Fruit fly (Drosophila melanogaster) whole organism, embryonic: Measurements from ENCODE around the gene CG42592.

Experiments used
- Aef1 ChIP-seq: fragments of 200-800 bp; sonication (Bioruptor generic); IDR thresholded peaks from 3 replicates; pipeline ENCODE4 v1.3.6; 2022; ENCODE audit warnings: missing biosample characterization, missing genetic modification characterization
- CG10543 ChIP-seq: fragments of 200-800 bp; sonication (Bioruptor generic); optimal IDR thresholded peaks from 3 replicates; lab custom pipeline; 2017; ENCODE audit warnings: missing biosample characterization, mild to moderate bottlenecking, missing genetic modification characterization, moderate library complexity
- CG11093 ChIP-seq: fragments of 200-800 bp; sonication (Bioruptor generic); IDR thresholded peaks from 3 replicates; pipeline ENCODE4 v1.3.6; 2022; ENCODE audit warnings: missing biosample characterization, missing genetic modification characterization
- CG11723 ChIP-seq: fragments of 200-800 bp; sonication (Bioruptor generic); optimal IDR thresholded peaks from 2 replicates; lab custom pipeline; 2017; ENCODE audit warnings: missing biosample characterization, mild to moderate bottlenecking, missing genetic modification characterization
- CG13894 ChIP-seq: fragments of 200-800 bp; sonication (Bioruptor generic); optimal IDR thresholded peaks from 3 replicates; lab custom pipeline; 2018; ENCODE audit warnings: missing biosample characterization, mild to moderate bottlenecking, missing genetic modification characterization, moderate library complexity
- CG14667 ChIP-seq: fragments of 200-800 bp; sonication (Bioruptor generic); IDR thresholded peaks from 2 replicates; pipeline ENCODE4 v1.3.6; 2022; ENCODE audit warnings: missing biosample characterization, missing genetic modification characterization
- CG15696 ChIP-seq: fragments of 200-800 bp; sonication (Bioruptor generic); optimal IDR thresholded peaks from 2 replicates; lab custom pipeline; 2019; ENCODE audit warnings: missing biosample characterization, mild to moderate bottlenecking, missing genetic modification characterization, moderate library complexity
- CG17568 ChIP-seq: fragments of 200-800 bp; sonication (Bioruptor generic); optimal IDR thresholded peaks from 2 replicates; lab custom pipeline; 2018; ENCODE audit warnings: missing biosample characterization, mild to moderate bottlenecking, missing genetic modification characterization, moderate library complexity
- CG18262 ChIP-seq: fragments of 200-800 bp; optimal IDR thresholded peaks from 3 replicates; lab custom pipeline; 2019; ENCODE audit warnings: missing biosample characterization, mild to moderate bottlenecking, missing genetic modification characterization, moderate library complexity
- CG30403 ChIP-seq: fragments of 200-800 bp; sonication (Bioruptor generic); optimal IDR thresholded peaks from 3 replicates; lab custom pipeline; 2016; ENCODE audit warnings: missing biosample characterization, missing genetic modification characterization
- CG3281 ChIP-seq: fragments of 200-800 bp; sonication (Bioruptor generic); optimal IDR thresholded peaks from 3 replicates; lab custom pipeline; 2017; ENCODE audit warnings: missing biosample characterization, mild to moderate bottlenecking, missing genetic modification characterization
- CG42726 ChIP-seq: fragments of 200-800 bp; sonication (Bioruptor generic); IDR thresholded peaks from 2 replicates; pipeline ENCODE4 v1.3.6; 2022; ENCODE audit warnings: missing biosample characterization, missing genetic modification characterization; ENCODE audit not compliant: partially characterized antibody
- CG4404 ChIP-seq: fragments of 200-800 bp; sonication (Bioruptor generic); IDR thresholded peaks from 2 replicates; pipeline ENCODE4 v1.3.6; 2022; ENCODE audit warnings: missing biosample characterization, missing genetic modification characterization
- CG5180 ChIP-seq: fragments of 200-800 bp; sonication (Bioruptor generic); optimal IDR thresholded peaks from 3 replicates; lab custom pipeline; 2017; ENCODE audit warnings: missing biosample characterization, missing genetic modification characterization, mild to moderate bottlenecking, moderate library complexity, missing genetic modification reagents
- CG8281 ChIP-seq: fragments of 200-800 bp; sonication (Bioruptor generic); optimal IDR thresholded peaks from 2 replicates; lab custom pipeline; 2018; ENCODE audit warnings: missing biosample characterization, mild to moderate bottlenecking, missing genetic modification characterization, moderate library complexity
- CG8290 ChIP-seq, 3 experiments: fragments of 200-800 bp; sonication (Bioruptor generic); optimal IDR thresholded peaks; 2 replicates each; lab custom pipeline; 2016 to 2019; ENCODE audit warnings: missing biosample characterization in 3 of 3, missing genetic modification characterization in 3 of 3, mild to moderate bottlenecking in 2 of 3, moderate library complexity in 1 of 3
- CG8924 ChIP-seq: fragments of 200-800 bp; optimal IDR thresholded peaks from 3 replicates; lab custom pipeline; 2019; ENCODE audit warnings: missing biosample characterization, mild to moderate bottlenecking, missing genetic modification characterization, moderate library complexity
- CG9437 ChIP-seq: fragments of 200-800 bp; sonication (Bioruptor generic); optimal IDR thresholded peaks from 2 replicates; lab custom pipeline; 2018; ENCODE audit warnings: missing biosample characterization, mild to moderate bottlenecking, missing genetic modification characterization
- CTCF ChIP-seq: fragments of 200-800 bp; sonication (Bioruptor generic); optimal IDR thresholded peaks from 2 replicates; lab custom pipeline; 2017; ENCODE audit warnings: missing biosample characterization, mild to moderate bottlenecking, missing genetic modification characterization, moderate library complexity
- Dll ChIP-seq: fragments of 200-800 bp; sonication (Bioruptor generic); IDR thresholded peaks from 4 replicates; pipeline ENCODE4 v1.3.6; 2022; ENCODE audit warnings: missing biosample characterization, missing genetic modification characterization; ENCODE audit not compliant: partially characterized antibody
- Gug ChIP-seq: fragments of 200-800 bp; sonication (Bioruptor generic); IDR thresholded peaks from 4 replicates; pipeline ENCODE4 v1.3.6; 2022; ENCODE audit warnings: missing biosample characterization, missing genetic modification characterization
- Hr3 ChIP-seq: fragments of 200-800 bp; sonication (Bioruptor generic); optimal IDR thresholded peaks from 3 replicates; lab custom pipeline; 2016; ENCODE audit warnings: missing biosample characterization, missing genetic modification characterization
- Lpt ChIP-seq: fragments of >200 bp; optimal IDR thresholded peaks from 2 replicates; lab custom pipeline; 2018; ENCODE audit warnings: missing biosample characterization, missing genetic modification characterization
- NFAT ChIP-seq: fragments of 200-800 bp; sonication (Bioruptor generic); IDR thresholded peaks from 2 replicates; pipeline ENCODE4 v1.3.6; 2022; ENCODE audit warnings: missing biosample characterization, missing genetic modification characterization
- Poxn ChIP-seq: fragments of 200-800 bp; sonication (Bioruptor generic); IDR thresholded peaks from 2 replicates; pipeline ENCODE4 v1.3.6; 2022; ENCODE audit warnings: missing biosample characterization, missing genetic modification characterization
- bowl ChIP-seq: fragments of 200-800 bp; sonication (Bioruptor generic); IDR thresholded peaks from 2 replicates; pipeline ENCODE4 v1.3.6; 2022; ENCODE audit warnings: missing biosample characterization, missing genetic modification characterization
- cg ChIP-seq: fragments of 200-800 bp; sonication (Bioruptor generic); optimal IDR thresholded peaks from 3 replicates; lab custom pipeline; 2019; ENCODE audit warnings: missing biosample characterization, mild to moderate bottlenecking, missing genetic modification characterization, moderate library complexity
- ci ChIP-seq: fragments of 200-800 bp; sonication (Bioruptor generic); IDR thresholded peaks from 3 replicates; pipeline ENCODE4 v1.3.6; 2022; ENCODE audit warnings: missing biosample characterization, missing genetic modification characterization
- da ChIP-seq: fragments of 200-800 bp; sonication (Bioruptor generic); optimal IDR thresholded peaks from 2 replicates; lab custom pipeline; 2016; ENCODE audit warnings: missing biosample characterization, missing genetic modification characterization
- dati ChIP-seq: fragments of 200-800 bp; sonication (Bioruptor generic); IDR thresholded peaks from 2 replicates; pipeline ENCODE4 v1.3.6; 2022; ENCODE audit warnings: missing biosample characterization, missing genetic modification characterization
- fd102C ChIP-seq: fragments of 200-800 bp; sonication (Bioruptor generic); optimal IDR thresholded peaks from 2 replicates; lab custom pipeline; 2018; ENCODE audit warnings: missing biosample characterization, mild to moderate bottlenecking, missing genetic modification characterization, moderate library complexity
- fd64A ChIP-seq: fragments of 200-800 bp; sonication (Bioruptor generic); optimal IDR thresholded peaks from 3 replicates; lab custom pipeline; 2018; ENCODE audit warnings: missing biosample characterization, mild to moderate bottlenecking, missing genetic modification characterization
- fu2 ChIP-seq: fragments of 200-800 bp; sonication (Bioruptor generic); optimal IDR thresholded peaks from 2 replicates; lab custom pipeline; 2016; ENCODE audit warnings: missing biosample characterization, missing genetic modification characterization
- gce ChIP-seq: fragments of 200-800 bp; sonication (Bioruptor generic); IDR thresholded peaks from 3 replicates; pipeline ENCODE4 v1.3.6; 2022; ENCODE audit warnings: missing biosample characterization, missing genetic modification characterization
- gfzf ChIP-seq: fragments of 200-800 bp; sonication (Bioruptor generic); optimal IDR thresholded peaks from 2 replicates; lab custom pipeline; 2016; ENCODE audit warnings: missing biosample characterization, mild to moderate bottlenecking, missing genetic modification characterization, moderate library complexity
- her ChIP-seq: fragments of 200-800 bp; sonication (Bioruptor generic); optimal IDR thresholded peaks from 2 replicates; lab custom pipeline; 2016; ENCODE audit warnings: missing biosample characterization, missing genetic modification characterization
- kah ChIP-seq: fragments of 200-800 bp; sonication (Bioruptor generic); optimal IDR thresholded peaks from 2 replicates; lab custom pipeline; 2018; ENCODE audit warnings: missing biosample characterization, mild to moderate bottlenecking, missing genetic modification characterization
- lmd ChIP-seq: fragments of 200-800 bp; sonication (Bioruptor generic); IDR thresholded peaks from 2 replicates; pipeline ENCODE4 v1.3.6; 2022; ENCODE audit warnings: missing biosample characterization, missing genetic modification characterization
- nerfin-1 ChIP-seq: fragments of 200-800 bp; sonication (Bioruptor generic); optimal IDR thresholded peaks from 3 replicates; lab custom pipeline; 2019; ENCODE audit warnings: missing biosample characterization, mild to moderate bottlenecking, missing genetic modification characterization, moderate library complexity
- oc ChIP-seq: fragments of 200-800 bp; sonication (Bioruptor generic); optimal IDR thresholded peaks from 2 replicates; lab custom pipeline; 2018; ENCODE audit warnings: missing biosample characterization, mild to moderate bottlenecking, missing genetic modification characterization, moderate library complexity
- pan ChIP-seq, 4 experiments: fragments of >200 bp in 3 of 4; fragments of 200-800 bp in 1 of 4; sonication (Bioruptor generic) in 1 of 4; optimal IDR thresholded peaks in 3 of 4; IDR thresholded peaks in 1 of 4; 2 replicates each; pipeline versions ENCODE4 v1.3.6 to Lab custom; 2017 to 2022; ENCODE audit warnings: missing biosample characterization in 2 of 4, missing genetic modification characterization in 2 of 4, mixed read lengths in 1 of 4
- peb ChIP-seq: fragments of 200-800 bp; sonication (Bioruptor generic); IDR thresholded peaks from 2 replicates; pipeline ENCODE4 v1.3.6; 2022; ENCODE audit warnings: missing biosample characterization, missing genetic modification characterization
- phol ChIP-seq: fragments of 200-800 bp; sonication (Bioruptor generic); optimal IDR thresholded peaks from 3 replicates; lab custom pipeline; 2018; ENCODE audit warnings: missing biosample characterization, mild to moderate bottlenecking, missing genetic modification characterization, moderate library complexity
- psq ChIP-seq: fragments of 200-800 bp; sonication (Bioruptor generic); optimal IDR thresholded peaks from 2 replicates; lab custom pipeline; 2017; ENCODE audit warnings: missing biosample characterization, missing genetic modification characterization
- ranshi ChIP-seq: fragments of 200-800 bp; sonication (Bioruptor generic); IDR thresholded peaks from 2 replicates; pipeline ENCODE4 v1.3.6; 2022; ENCODE audit warnings: missing biosample characterization, missing genetic modification characterization
- repo ChIP-seq: fragments of 200-800 bp; sonication (Bioruptor generic); optimal IDR thresholded peaks from 2 replicates; lab custom pipeline; 2016; ENCODE audit warnings: missing biosample characterization, missing genetic modification characterization
- stc ChIP-seq: fragments of 200-800 bp; sonication (Bioruptor generic); IDR thresholded peaks from 2 replicates; pipeline ENCODE4 v1.3.6; 2022; ENCODE audit warnings: missing biosample characterization, missing genetic modification characterization
- tio ChIP-seq: fragments of 200-800 bp; sonication (Bioruptor generic); optimal IDR thresholded peaks from 2 replicates; lab custom pipeline; 2017; ENCODE audit warnings: missing biosample characterization, missing genetic modification characterization, inconsistent platforms
- vvl ChIP-seq: fragments of 200-800 bp; sonication (Bioruptor generic); IDR thresholded peaks from 2 replicates; pipeline ENCODE4 v1.3.6; 2022; ENCODE audit warnings: missing biosample characterization, missing genetic modification characterization
- wek ChIP-seq: fragments of 200-800 bp; sonication (Bioruptor generic); optimal IDR thresholded peaks from 3 replicates; lab custom pipeline; 2018; ENCODE audit warnings: missing biosample characterization, mild to moderate bottlenecking, missing genetic modification characterization, moderate library complexity

CG42592 gene

dm6 chr3R:29876733-29877193, 40.7 kb upstream of the CG42592 start, which contains the start of gene CG31038 (continued):
- TF ChIP-seq CG5180 (GFP tag; lab: Kevin White, UChicago) (peak; percentile 23), cg (GFP tag; lab: Kevin White, UChicago) (peak; percentile 97), CG8290 (GFP tag; optimal IDR thresholded peaks at IDR 0.05; lab: Kevin White, UChicago) (no peak), CG8290 (tag; optimal IDR thresholded peaks at IDR 0.05; lab: Kevin White, UChicago) (no peak), dati (GFP tag; lab: Robert Waterston, UW) (no peak), Gug (GFP tag; lab: Robert Waterston, UW) (no peak), tio (no peak), CG10543 (peak; percentile 34), Aef1 (peak; percentile 66), CG4404 (GFP tag; lab: Robert Waterston, UW) (no peak), Poxn (GFP tag; lab: Robert Waterston, UW) (no peak), CG13894 (tag; lab: Kevin White, UChicago) (no peak), Dll (GFP tag; lab: Robert Waterston, UW) (0 out of 4 replicates have a peak, but pooled peaks have one; percentile 36), kah (GFP tag; lab: Kevin White, UChicago) (no peak), da (no peak), pan (optimal IDR thresholded peaks at IDR 0.05; lab: Kevin White, UChicago) (no peak), pan (GFP tag; optimal IDR thresholded peaks at IDR 0.05 in 1 of 2, IDR thresholded peaks at IDR 0.05 in 1 of 2) (peak in 1 of 2 experiments; percentile 62), psq (GFP tag; lab: Kevin White, UChicago) (no peak), phol (tag; lab: Kevin White, UChicago) (no peak), ci (peak; percentile 84; the same call in 2 of the 3 replicates), peb (no peak), CG30403 (GFP tag; lab: Kevin White, UChicago) (peak; percentile 7), vvl (GFP tag; lab: Robert Waterston, UW) (peak; percentile 57; the same call in 1 of the 2 replicates), repo (GFP tag; lab: Kevin White, UChicago) (no peak), oc (tag; lab: Kevin White, UChicago) (no peak), CG8924 (tag; lab: Kevin White, UChicago) (peak; percentile 13), lmd (no peak), CG11093 (GFP tag; lab: Robert Waterston, UW) (no peak), Hr3 (GFP tag; lab: Kevin White, UChicago) (no peak), CG15696 (tag; lab: Kevin White, UChicago) (no peak), CG3281 (GFP tag; lab: Kevin White, UChicago) (no peak), nerfin-1 (tag; lab: Kevin White, UChicago) (peak; percentile 20), gce (GFP tag; lab: Robert Waterston, UW) (no peak; the same call in 2 of the 3 replicates), bowl (GFP tag; lab: Robert Waterston, UW) (no peak), fu2 (no peak), NFAT (GFP tag; lab: Robert Waterston, UW) (peak; percentile 40; the same call in 1 of the 2 replicates), CG9437 (GFP tag; lab: Kevin White, UChicago) (no peak), CG8281 (tag; lab: Kevin White, UChicago) (no peak), CG11723 (GFP tag; lab: Kevin White, UChicago) (peak; percentile 38), CG14667 (GFP tag; lab: Robert Waterston, UW) (no peak), fd102C (no peak), CG17568 (GFP tag; lab: Kevin White, UChicago) (no peak), stc (GFP tag; lab: Robert Waterston, UW) (0 out of 2 replicates have a peak, but pooled peaks have one; percentile 17), fd64A (GFP tag; lab: Kevin White, UChicago) (no peak), ranshi (peak; percentile 25; the same call in 1 of the 2 replicates), her (GFP tag; lab: Kevin White, UChicago) (peak; percentile 54), CG42726 (GFP tag; lab: Robert Waterston, UW) (peak; percentile 63; the same call in 1 of the 2 replicates), gfzf (GFP tag; lab: Kevin White, UChicago) (no peak), CG18262 (peak; percentile 37), wek (GFP tag; lab: Kevin White, UChicago) (peak; percentile 39), CTCF (no peak), Lpt (no peak)
